Fruit fly (Drosophila melanogaster): ENCODE measurements around the gene osi.

Gene osi

DNA sequence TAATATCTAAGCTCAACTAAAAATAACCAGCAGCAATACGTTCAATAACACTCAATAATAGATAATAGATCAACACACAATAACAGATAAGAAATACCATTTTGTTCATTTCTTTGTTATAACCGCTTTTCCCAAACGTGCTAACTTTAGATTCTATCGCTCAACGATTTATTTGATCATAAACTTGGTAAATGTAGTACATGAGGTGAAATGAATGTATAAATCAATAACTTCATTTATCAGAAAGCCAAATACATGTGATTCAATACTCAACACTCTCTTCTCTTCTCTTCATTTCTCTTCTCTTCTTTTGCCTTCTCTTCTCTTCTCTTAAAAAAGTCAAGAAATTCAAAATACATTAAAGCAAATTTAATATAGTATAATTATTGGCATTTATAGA, 30.1 kb downstream of the osi start:
- TF ChIP-seq insv (optimal IDR thresholded peaks at IDR 0.05): no peak
- TF ChIP-seq ttk (optimal IDR thresholded peaks at IDR 0.05): no peak
- TF ChIP-seq h (optimal IDR thresholded peaks at IDR 0.05): no peak
- no peak for TF ChIP-seq psq (optimal IDR thresholded peaks at IDR 0.05)
- no peak for TF ChIP-seq Sin3A (optimal IDR thresholded peaks at IDR 0.05)
- TF ChIP-seq Myc (optimal IDR thresholded peaks at IDR 0.05): no peak

DNA sequence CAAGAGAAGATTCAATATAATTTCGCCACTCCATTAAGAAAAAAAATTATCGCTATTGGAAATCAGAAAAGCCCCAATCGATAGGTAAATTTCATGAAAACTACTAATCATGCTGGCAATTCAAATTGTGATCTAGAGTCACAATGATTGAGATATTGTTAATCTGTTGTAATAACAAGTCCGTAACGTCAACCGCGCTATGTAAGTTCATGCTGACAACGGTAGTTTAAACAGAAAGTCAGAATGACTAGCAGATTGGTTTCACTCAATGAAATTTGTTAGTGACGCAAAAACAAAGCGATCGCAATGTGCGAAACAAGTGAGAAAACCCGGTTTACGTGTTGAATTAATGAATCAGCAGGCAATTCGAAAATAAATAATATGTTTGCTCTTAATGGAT, 30.6 kb downstream of the osi start:
- TF ChIP-seq insv (optimal IDR thresholded peaks at IDR 0.05) (no peak), Sin3A (optimal IDR thresholded peaks at IDR 0.05) (no peak), h (optimal IDR thresholded peaks at IDR 0.05) (no peak)

DNA sequence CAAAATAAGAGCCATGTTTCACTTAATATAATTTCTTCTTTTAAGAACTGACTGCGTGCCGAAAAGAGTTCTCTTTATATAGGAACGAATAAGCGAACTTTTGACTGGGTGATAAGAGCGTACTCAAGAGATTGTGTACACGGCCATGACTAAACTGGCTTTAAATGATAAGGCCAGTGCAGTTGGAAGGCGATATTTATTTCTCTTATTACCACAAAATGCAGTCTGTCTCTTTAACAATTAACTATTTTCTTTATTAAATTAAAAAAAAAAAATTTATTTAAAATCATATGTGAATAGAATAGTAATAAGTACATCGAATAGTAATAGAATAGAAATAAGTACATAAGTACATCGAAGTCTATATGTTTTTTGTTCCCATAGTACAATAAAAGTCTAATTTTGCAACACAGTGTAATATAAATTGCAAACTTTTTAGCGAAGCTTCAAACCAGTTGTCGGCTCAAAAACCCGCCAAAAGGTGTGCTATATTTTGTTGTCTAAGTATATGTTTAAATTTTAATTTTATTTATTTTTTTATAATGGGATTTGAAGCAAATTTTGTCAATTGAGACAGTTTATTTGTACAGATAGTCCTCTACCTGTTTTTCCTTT, 35.3 kb downstream of the osi start, which contains the start of gene CG31810:
Gene CG31810 (minus strand): TSS at position 51 of the 615 bp plus-strand sequence.
- TF ChIP-seq h (optimal IDR thresholded peaks at IDR 0.05) (no peak), Sin3A (optimal IDR thresholded peaks at IDR 0.05) (no peak), insv (optimal IDR thresholded peaks at IDR 0.05) (no peak), ttk (optimal IDR thresholded peaks at IDR 0.05) (no peak), psq (optimal IDR thresholded peaks at IDR 0.05) (no peak), Myc (optimal IDR thresholded peaks at IDR 0.05) (no peak)

DNA sequence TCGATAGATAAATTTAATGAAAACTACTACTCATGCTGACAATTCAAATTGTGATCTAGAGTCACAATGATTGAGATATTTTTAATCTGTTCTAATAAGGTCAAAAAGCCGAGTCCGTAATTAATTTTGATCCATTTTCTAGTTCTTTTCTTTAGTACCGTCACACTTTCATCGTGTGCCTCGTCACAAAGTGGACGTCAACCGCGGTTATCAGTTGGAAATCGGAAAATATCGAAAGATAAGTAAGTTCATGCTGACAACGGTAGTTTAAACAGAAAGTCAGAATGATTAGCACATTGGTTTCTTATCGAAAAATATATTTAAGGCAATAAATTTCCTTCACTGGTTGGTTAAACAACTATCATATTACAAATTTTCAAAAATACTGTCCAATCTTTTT, 37.3 kb downstream of the osi start:
- TF ChIP-seq ttk (optimal IDR thresholded peaks at IDR 0.05) (no peak), Sin3A (optimal IDR thresholded peaks at IDR 0.05) (no peak), insv (optimal IDR thresholded peaks at IDR 0.05) (no peak), h (optimal IDR thresholded peaks at IDR 0.05) (no peak), psq (optimal IDR thresholded peaks at IDR 0.05) (no peak), Myc (optimal IDR thresholded peaks at IDR 0.05) (no peak)

DNA sequence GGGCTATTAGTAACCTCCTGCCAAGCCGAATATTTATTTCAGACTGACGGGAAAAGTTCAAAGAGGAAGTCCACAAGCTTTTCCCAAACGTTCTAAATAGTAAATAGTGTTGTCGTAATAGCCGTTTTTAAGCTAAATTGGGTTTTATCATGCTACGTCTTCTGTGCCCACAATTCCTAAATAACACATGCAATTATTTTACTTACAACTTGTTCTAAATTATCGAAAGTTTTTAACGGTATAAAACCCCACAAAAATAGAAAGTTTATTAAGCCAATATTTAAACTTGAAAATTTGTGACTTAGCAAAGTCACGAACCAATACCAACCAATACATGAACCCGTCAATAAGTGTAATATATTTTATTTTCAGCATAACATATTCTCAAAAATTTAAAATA, 39.1 kb downstream of the osi start, which contains the start of gene CG13284:
Gene CG13284 (minus strand): TSS at position 47 of the 400 bp plus-strand sequence.
- TF ChIP-seq insv (optimal IDR thresholded peaks at IDR 0.05): no peak
- TF ChIP-seq Myc (optimal IDR thresholded peaks at IDR 0.05): no peak
- no peak for TF ChIP-seq Sin3A (optimal IDR thresholded peaks at IDR 0.05)
- TF ChIP-seq h (optimal IDR thresholded peaks at IDR 0.05): no peak
- TF ChIP-seq psq (optimal IDR thresholded peaks at IDR 0.05): no peak
- TF ChIP-seq ttk (optimal IDR thresholded peaks at IDR 0.05): no peak

DNA sequence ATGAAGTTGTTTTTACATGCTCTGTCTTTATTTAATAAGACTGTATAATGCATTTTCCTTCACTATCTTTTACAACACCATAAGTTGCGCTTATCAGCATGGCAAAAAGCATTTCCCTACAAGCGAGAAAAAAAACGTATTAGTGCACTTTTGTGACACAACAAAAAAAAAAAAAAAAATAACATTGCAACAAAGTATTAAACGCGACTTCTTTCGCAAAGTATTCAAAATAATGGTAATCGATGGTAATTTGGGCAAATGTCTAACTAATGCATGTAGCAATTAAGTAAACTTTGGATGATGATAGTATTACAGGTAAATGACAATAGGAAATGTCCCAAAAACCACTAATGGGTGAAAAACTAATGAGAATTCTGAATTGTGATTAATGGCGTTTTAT, 39.8 kb downstream of the osi start:
- TF ChIP-seq Sin3A (optimal IDR thresholded peaks at IDR 0.05) (no peak), h (optimal IDR thresholded peaks at IDR 0.05) (no peak), psq (optimal IDR thresholded peaks at IDR 0.05) (no peak), insv (optimal IDR thresholded peaks at IDR 0.05) (no peak), Myc (optimal IDR thresholded peaks at IDR 0.05) (no peak), ttk (optimal IDR thresholded peaks at IDR 0.05) (no peak)

DNA sequence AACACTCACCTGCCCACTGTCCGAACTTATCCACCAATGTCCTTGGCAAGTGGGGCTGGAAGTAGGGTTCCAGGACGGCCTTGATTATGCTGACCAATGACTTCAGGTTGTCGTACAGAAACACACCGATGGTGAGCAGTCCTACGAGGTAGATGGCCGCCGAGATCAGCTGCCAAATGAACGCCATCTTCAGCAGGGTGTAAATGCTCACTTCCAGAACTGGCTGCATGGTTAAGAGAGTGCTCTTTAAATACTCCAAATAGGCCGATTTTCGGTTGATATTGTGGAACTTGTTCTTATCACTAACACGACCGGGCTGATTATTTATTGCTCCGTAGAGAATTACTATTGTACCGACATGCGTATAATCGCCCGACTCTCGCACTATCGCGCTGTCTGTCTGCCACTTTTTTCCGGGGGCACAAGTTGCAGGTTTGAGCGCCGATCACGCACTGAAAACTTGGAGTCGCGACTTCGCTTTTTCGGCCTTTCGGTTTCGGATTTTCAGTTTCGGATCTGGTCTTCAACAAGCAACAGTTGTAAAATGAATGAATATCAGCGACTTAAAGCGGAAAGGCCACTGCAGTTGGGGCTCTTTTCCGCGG, 40.9 kb downstream of the osi start:
- no peak for TF ChIP-seq psq (optimal IDR thresholded peaks at IDR 0.05)
- TF ChIP-seq Sin3A (optimal IDR thresholded peaks at IDR 0.05): no peak
- no peak for TF ChIP-seq ttk (optimal IDR thresholded peaks at IDR 0.05)
- no peak for TF ChIP-seq insv (optimal IDR thresholded peaks at IDR 0.05)
- no peak for TF ChIP-seq h (optimal IDR thresholded peaks at IDR 0.05)
- TF ChIP-seq Myc (optimal IDR thresholded peaks at IDR 0.05): no peak

DNA sequence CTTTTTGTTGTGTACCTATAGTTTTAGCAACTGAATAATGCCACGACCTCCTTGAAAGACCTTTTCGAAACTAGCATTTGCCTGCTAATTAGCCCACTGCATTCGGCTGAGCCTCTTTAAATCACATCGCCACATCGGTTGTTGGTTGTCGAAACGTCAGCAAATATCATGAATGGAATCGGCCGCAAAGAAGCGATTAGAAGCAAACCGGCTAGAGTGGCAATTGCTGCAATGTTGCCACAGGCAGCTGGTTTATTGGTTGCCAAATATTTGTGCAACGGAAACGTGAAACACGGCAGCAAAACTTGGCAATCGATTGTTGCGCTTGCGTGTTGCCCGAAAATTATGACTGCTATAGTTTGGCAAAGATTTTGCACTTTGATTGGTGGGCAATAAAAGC, 42.6 kb downstream of the osi start:
- TF ChIP-seq ttk (optimal IDR thresholded peaks at IDR 0.05): no peak
- no peak for TF ChIP-seq psq (optimal IDR thresholded peaks at IDR 0.05)
- no peak for TF ChIP-seq Sin3A (optimal IDR thresholded peaks at IDR 0.05)
- no peak for TF ChIP-seq insv (optimal IDR thresholded peaks at IDR 0.05)
- TF ChIP-seq h (optimal IDR thresholded peaks at IDR 0.05): no peak
- no peak for TF ChIP-seq Myc (optimal IDR thresholded peaks at IDR 0.05)

DNA sequence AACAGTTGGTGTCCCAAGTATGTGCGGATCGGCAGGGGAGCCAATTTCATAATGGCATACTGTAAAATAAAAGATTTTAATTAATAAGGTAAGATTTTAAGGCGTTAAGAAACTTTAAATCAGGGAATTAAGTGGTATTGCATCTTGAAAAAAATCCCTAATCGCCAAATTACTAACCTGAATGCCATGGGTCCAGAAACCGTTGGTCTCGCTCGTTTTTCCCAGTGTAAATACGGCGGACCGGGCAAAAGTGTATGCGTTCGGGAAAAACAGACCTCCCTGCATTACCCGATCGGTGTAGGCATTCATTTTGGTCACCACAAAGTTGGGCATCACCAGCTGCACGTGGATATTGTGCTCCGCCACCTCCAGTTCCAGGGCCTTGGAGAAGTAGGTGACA, 44.4 kb downstream of the osi start:
- no peak for TF ChIP-seq Sin3A (optimal IDR thresholded peaks at IDR 0.05)

DNA sequence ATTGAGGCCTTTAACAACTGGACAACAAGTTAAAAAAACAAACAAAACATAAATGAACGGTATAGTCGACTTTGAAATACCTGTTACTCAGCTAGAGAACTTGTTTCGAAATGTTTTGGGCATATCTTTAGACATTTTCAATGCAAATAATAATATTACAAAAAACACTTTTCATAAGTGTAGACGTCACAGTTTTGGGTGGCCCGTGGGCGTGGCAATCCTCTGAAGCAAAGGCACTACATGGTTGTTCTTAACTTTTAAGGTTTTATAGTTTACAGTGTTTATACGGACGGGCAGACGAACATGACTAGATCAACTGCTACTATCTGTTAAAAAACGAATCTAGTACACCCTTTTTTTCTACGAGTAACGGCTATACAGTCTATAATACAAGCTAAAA, 45.3 kb downstream of the osi start:
- TF ChIP-seq psq (optimal IDR thresholded peaks at IDR 0.05) (no peak), Myc (optimal IDR thresholded peaks at IDR 0.05) (no peak)

DNA sequence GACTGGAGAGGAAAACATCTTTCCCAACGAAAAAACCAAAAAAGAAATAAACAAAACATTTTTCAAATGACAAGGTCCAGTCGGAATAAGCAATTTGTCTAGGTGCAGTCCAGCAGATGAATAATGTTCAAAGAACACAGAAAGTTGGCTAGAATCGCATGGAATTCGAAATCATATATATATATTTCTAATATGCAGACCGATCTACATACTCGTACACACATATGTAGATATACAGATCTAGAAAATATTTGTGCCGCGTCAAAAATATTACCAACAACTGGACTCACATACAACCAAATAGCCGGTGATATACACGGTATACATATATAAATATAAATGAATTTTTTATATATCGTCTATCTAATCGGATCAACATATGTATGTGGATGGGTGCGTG, 48.1 kb downstream of the osi start:
- no peak for TF ChIP-seq psq (optimal IDR thresholded peaks at IDR 0.05)
- no peak for TF ChIP-seq h (optimal IDR thresholded peaks at IDR 0.05)
- TF ChIP-seq insv (optimal IDR thresholded peaks at IDR 0.05): no peak
- no peak for TF ChIP-seq ttk (optimal IDR thresholded peaks at IDR 0.05)
- no peak for TF ChIP-seq Myc (optimal IDR thresholded peaks at IDR 0.05)
- no peak for TF ChIP-seq Sin3A (optimal IDR thresholded peaks at IDR 0.05)

DNA sequence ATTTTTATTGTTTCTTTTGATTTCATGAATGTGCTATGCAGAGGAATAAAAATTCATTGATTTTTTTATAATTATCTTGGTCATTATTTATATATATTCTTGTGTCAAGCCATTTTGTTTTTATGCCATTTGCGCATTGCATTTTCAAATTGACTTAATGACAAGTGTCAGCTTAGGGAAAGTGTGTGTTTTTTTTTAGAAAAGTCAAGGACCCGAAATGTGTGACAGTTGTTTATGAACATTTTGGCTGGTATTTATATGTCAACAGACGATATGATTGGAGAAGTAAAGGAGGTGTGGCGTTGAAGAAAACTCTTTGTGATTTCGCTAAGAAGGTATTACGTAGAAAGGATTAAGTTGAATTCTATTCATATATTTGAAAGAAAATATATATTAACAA, 50.1 kb downstream of the osi start, which contains the start of the genes SclA and SclB:
Gene SclA (plus strand): TSS at position 301 of the 400 bp plus-strand sequence.
Gene SclB (plus strand): TSS at position 301 of the 400 bp plus-strand sequence.
- no peak for TF ChIP-seq h (optimal IDR thresholded peaks at IDR 0.05)
- TF ChIP-seq ttk (optimal IDR thresholded peaks at IDR 0.05): no peak
- no peak for TF ChIP-seq Sin3A (optimal IDR thresholded peaks at IDR 0.05)
- no peak for TF ChIP-seq Myc (optimal IDR thresholded peaks at IDR 0.05)
- TF ChIP-seq psq (optimal IDR thresholded peaks at IDR 0.05): no peak
- TF ChIP-seq insv (optimal IDR thresholded peaks at IDR 0.05): no peak

DNA sequence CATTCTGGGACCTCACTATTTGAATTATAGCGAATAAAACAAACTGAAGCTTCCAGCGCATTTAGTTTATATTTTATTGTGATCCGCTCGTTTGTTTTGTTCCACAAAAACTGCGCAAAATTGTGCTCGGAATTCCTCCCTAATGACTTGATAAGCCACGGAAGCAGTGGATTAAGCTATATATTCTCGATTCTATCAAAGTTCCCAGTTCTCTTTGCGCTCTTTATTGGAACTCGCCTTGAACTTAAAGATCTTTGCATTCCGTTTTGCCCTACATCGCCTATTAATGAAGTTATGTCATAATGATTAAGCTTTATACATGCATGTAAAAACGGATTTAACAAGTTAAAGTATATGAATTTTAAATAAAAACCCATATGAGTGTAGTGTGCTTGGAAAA, 50.6 kb downstream of the osi start, which contains the start of gene Nepl9:
Gene Nepl9 (minus strand): TSS at position 101 of the 400 bp plus-strand sequence.
- TF ChIP-seq Sin3A (optimal IDR thresholded peaks at IDR 0.05) (no peak), h (optimal IDR thresholded peaks at IDR 0.05) (no peak)

Data from Kc167 (cell line).